Worm (Caenorhabditis elegans) whole organism, late embryonic: ENCODE data around the gene cutl-18.

ENCODE experiments used
- C08G9.2 ChIP-seq: sonication (generic microtip); optimal IDR thresholded peaks from 2 replicates; lab custom pipeline; 2016; ENCODE audit warnings: mild to moderate bottlenecking, missing genetic modification characterization, moderate library complexity, missing compliant biosample characterization
- C38D4.7 ChIP-seq: fragments of 200-800 bp; sonication (Bioruptor generic); optimal IDR thresholded peaks from 2 replicates; lab custom pipeline; 2018; ENCODE audit warnings: mild to moderate bottlenecking, missing genetic modification characterization, moderate library complexity, missing compliant biosample characterization
- F13H6.1 ChIP-seq: sonication (generic microtip); optimal IDR thresholded peaks from 2 replicates; lab custom pipeline; 2016; ENCODE audit warnings: missing genetic modification characterization, missing compliant biosample characterization
- ahr-1 ChIP-seq: sonication (generic microtip); optimal IDR thresholded peaks from 2 replicates; lab custom pipeline; 2016; ENCODE audit warnings: missing genetic modification characterization, missing compliant biosample characterization
- ceh-14 ChIP-seq: sonication (generic microtip); optimal IDR thresholded peaks from 2 replicates; lab custom pipeline; 2016; ENCODE audit warnings: missing genotype, missing genetic modification characterization, missing compliant biosample characterization
- ceh-18 ChIP-seq: sonication (generic microtip); optimal IDR thresholded peaks from 2 replicates; lab custom pipeline; 2016; ENCODE audit warnings: missing genetic modification characterization, missing compliant biosample characterization
- ceh-19 ChIP-seq: fragments of 200-800 bp; sonication (Bioruptor generic); optimal IDR thresholded peaks from 2 replicates; lab custom pipeline; 2018; ENCODE audit warnings: mild to moderate bottlenecking, missing genetic modification characterization, missing compliant biosample characterization
- ceh-30 ChIP-seq: fragments of 150-350 bp; optimal IDR thresholded peaks from 2 replicates; lab custom pipeline; 2014; ENCODE audit warnings: missing biosample characterization, missing genetic modification characterization
- ceh-34 ChIP-seq: sonication (generic microtip); optimal IDR thresholded peaks from 2 replicates; lab custom pipeline; 2016; ENCODE audit warnings: mild to moderate bottlenecking, missing genetic modification characterization, missing compliant biosample characterization
- ceh-48 ChIP-seq: sonication (generic microtip); optimal IDR thresholded peaks from 2 replicates; lab custom pipeline; 2016; ENCODE audit warnings: missing genetic modification characterization, inconsistent platforms, missing compliant biosample characterization
- ceh-6 ChIP-seq: fragments of 200-800 bp; sonication (Bioruptor generic); optimal IDR thresholded peaks from 2 replicates; lab custom pipeline; 2018; ENCODE audit warnings: mild to moderate bottlenecking, missing genetic modification characterization, missing compliant biosample characterization
- che-1 ChIP-seq: sonication (generic microtip); optimal IDR thresholded peaks from 2 replicates; lab custom pipeline; 2016; ENCODE audit warnings: mild to moderate bottlenecking, missing genetic modification characterization, missing compliant biosample characterization
- dve-1 ChIP-seq: sonication (generic microtip); optimal IDR thresholded peaks from 2 replicates; lab custom pipeline; 2017; ENCODE audit warnings: antibody characterized with exemption, mild to moderate bottlenecking, missing genetic modification characterization, missing compliant biosample characterization
- elt-2 ChIP-seq: sonication (generic microtip); optimal IDR thresholded peaks from 2 replicates; lab custom pipeline; 2016; ENCODE audit warnings: missing genetic modification reagents, missing genetic modification characterization, missing compliant biosample characterization
- ets-4 ChIP-seq: sonication (generic microtip); optimal IDR thresholded peaks from 2 replicates; lab custom pipeline; 2016; ENCODE audit warnings: missing genetic modification characterization, missing compliant biosample characterization
- eyg-1 ChIP-seq: sonication (generic microtip); optimal IDR thresholded peaks from 2 replicates; lab custom pipeline; 2016; ENCODE audit warnings: missing genotype, missing genetic modification characterization, missing compliant biosample characterization
- fax-1 ChIP-seq: sonication (generic microtip); optimal IDR thresholded peaks from 2 replicates; lab custom pipeline; 2016; ENCODE audit warnings: missing genotype, missing genetic modification characterization, missing compliant biosample characterization
- gmeb-2 ChIP-seq: sonication (generic microtip); optimal IDR thresholded peaks from 2 replicates; lab custom pipeline; 2016; ENCODE audit warnings: missing genetic modification characterization, inconsistent platforms, missing compliant biosample characterization
- hlh-30 ChIP-seq: sonication (generic microtip); optimal IDR thresholded peaks from 2 replicates; lab custom pipeline; 2017; ENCODE audit warnings: antibody characterized with exemption, missing genetic modification characterization, missing compliant biosample characterization; ENCODE audit not compliant: insufficient read depth
- hlh-6 ChIP-seq: sonication (generic microtip); optimal IDR thresholded peaks from 2 replicates; lab custom pipeline; 2016; ENCODE audit warnings: missing genotype, missing genetic modification characterization, missing compliant biosample characterization
- hlh-8 ChIP-seq: sonication (generic microtip); optimal IDR thresholded peaks from 2 replicates; lab custom pipeline; 2016; ENCODE audit warnings: missing genotype, missing genetic modification characterization, missing compliant biosample characterization
- nfya-1 ChIP-seq: sonication (generic microtip); optimal IDR thresholded peaks from 2 replicates; lab custom pipeline; 2017; ENCODE audit warnings: missing genetic modification characterization, mild to moderate bottlenecking, missing compliant biosample characterization, antibody characterized with exemption, moderate library complexity
- nhr-232 ChIP-seq: sonication (generic microtip); optimal IDR thresholded peaks from 2 replicates; lab custom pipeline; 2016; ENCODE audit warnings: missing genetic modification characterization, missing compliant biosample characterization
- odd-2 ChIP-seq: sonication (generic microtip); optimal IDR thresholded peaks from 2 replicates; lab custom pipeline; 2017; ENCODE audit warnings: antibody characterized with exemption, mild to moderate bottlenecking, missing genetic modification characterization, missing compliant biosample characterization
- pag-3 ChIP-seq: sonication (generic microtip); optimal IDR thresholded peaks from 2 replicates; lab custom pipeline; 2016; ENCODE audit warnings: missing compliant biosample characterization, missing genetic modification characterization, borderline replicate concordance
- pat-9 ChIP-seq: fragments of 200-800 bp; sonication (Bioruptor generic); optimal IDR thresholded peaks from 2 replicates; lab custom pipeline; 2018; ENCODE audit warnings: mild to moderate bottlenecking, missing genetic modification characterization, moderate library complexity, missing compliant biosample characterization
- pha-2 ChIP-seq: sonication (generic microtip); optimal IDR thresholded peaks from 2 replicates; lab custom pipeline; 2017; ENCODE audit warnings: mild to moderate bottlenecking, missing genetic modification characterization, missing compliant biosample characterization
- pha-4 ChIP-seq: fragments of 150-350 bp; optimal IDR thresholded peaks from 2 replicates; lab custom pipeline; 2018; ENCODE audit warnings: missing biosample characterization, missing genetic modification reagents, missing genetic modification characterization
- pqm-1 ChIP-seq: sonication (generic microtip); optimal IDR thresholded peaks from 2 replicates; lab custom pipeline; 2016; ENCODE audit warnings: missing genetic modification characterization, missing compliant biosample characterization
- rnt-1 ChIP-seq: sonication (generic microtip); optimal IDR thresholded peaks from 2 replicates; lab custom pipeline; 2016; ENCODE audit warnings: missing genetic modification characterization, missing compliant biosample characterization
- sdc-2 ChIP-seq: sonication (generic microtip); optimal IDR thresholded peaks from 2 replicates; lab custom pipeline; 2016; ENCODE audit warnings: missing genotype, missing genetic modification characterization, missing compliant biosample characterization
- sox-2 ChIP-seq: fragments of 200-800 bp; sonication (Bioruptor generic); IDR thresholded peaks from 2 replicates; pipeline ENCODE4 v1.3.6; 2022; ENCODE audit warnings: missing genetic modification reagents, missing genetic modification characterization, missing compliant biosample characterization
- sox-4 ChIP-seq: sonication (generic microtip); optimal IDR thresholded peaks from 2 replicates; lab custom pipeline; 2017; ENCODE audit warnings: mild to moderate bottlenecking, missing genetic modification characterization, inconsistent platforms, missing compliant biosample characterization
- tbx-7 ChIP-seq: sonication (generic microtip); optimal IDR thresholded peaks from 2 replicates; lab custom pipeline; 2016; ENCODE audit warnings: missing genotype, missing genetic modification characterization, missing compliant biosample characterization
- ttx-3 ChIP-seq: sonication (generic microtip); optimal IDR thresholded peaks from 2 replicates; lab custom pipeline; 2016; ENCODE audit warnings: missing genetic modification reagents, missing genetic modification characterization, missing compliant biosample characterization
- unc-3 ChIP-seq, 2 experiments: fragments of 200-800 bp in 1 of 2; sonication (Bioruptor generic) in 1 of 2; sonication (generic microtip) in 1 of 2; conservative IDR thresholded peaks in 1 of 2; optimal IDR thresholded peaks in 1 of 2; 2 replicates each; pipeline versions ENCODE4 v1.3.6 to Lab custom; 2016 to 2022; ENCODE audit warnings: missing compliant biosample characterization in 2 of 2, missing genetic modification characterization in 2 of 2, missing genetic modification reagents in 1 of 2
- unc-42 ChIP-seq: sonication (generic microtip); optimal IDR thresholded peaks from 2 replicates; lab custom pipeline; 2016; ENCODE audit warnings: missing genotype, missing genetic modification characterization, missing compliant biosample characterization
- unc-55 ChIP-seq: sonication (generic microtip); optimal IDR thresholded peaks from 2 replicates; lab custom pipeline; 2017; ENCODE audit warnings: missing biosample characterization, missing genetic modification reagents, missing genetic modification characterization
- unc-86 ChIP-seq: sonication (generic microtip); optimal IDR thresholded peaks from 2 replicates; lab custom pipeline; 2016; ENCODE audit warnings: missing genetic modification characterization, missing compliant biosample characterization
- ztf-16 ChIP-seq: sonication (generic microtip); optimal IDR thresholded peaks from 2 replicates; lab custom pipeline; 2017; ENCODE audit warnings: missing genetic modification characterization, missing compliant biosample characterization

The cutl-18 gene

ce11 chrV:11312904-11313303 lies 3.8 kb downstream of the cutl-18 start:
- no peak for TF ChIP-seq unc-42 (tag; lab: Kevin White, UChicago)
- TF ChIP-seq pqm-1 (tag; lab: Kevin White, UChicago) = no peak
- TF ChIP-seq pag-3 (tag; lab: Kevin White, UChicago) = no peak
- no peak for TF ChIP-seq ceh-6 (GFP tag; lab: Kevin White, UChicago)
- TF ChIP-seq ahr-1 (tag; lab: Kevin White, UChicago) = no peak
- no peak for TF ChIP-seq ztf-16 (tag; lab: Kevin White, UChicago)
- no peak for TF ChIP-seq fax-1 (tag; lab: Kevin White, UChicago)
- TF ChIP-seq ceh-48 (tag; lab: Kevin White, UChicago) = no peak
- TF ChIP-seq ceh-30 (tag; lab: Kevin White, UChicago) = no peak
- no peak for TF ChIP-seq hlh-30 (tag; lab: Kevin White, UChicago)
- no peak for TF ChIP-seq C38D4.7 (GFP tag; lab: Kevin White, UChicago)
- no peak for TF ChIP-seq unc-86 (tag; lab: Kevin White, UChicago)
- TF ChIP-seq pha-2 (tag; lab: Kevin White, UChicago) = no peak
- TF ChIP-seq F13H6.1 = no peak
- TF ChIP-seq ceh-19 (GFP tag; lab: Kevin White, UChicago) = no peak
- no peak for TF ChIP-seq unc-55 (GFP tag; lab: Kevin White, UChicago)
- TF ChIP-seq ttx-3 (tag; lab: Kevin White, UChicago) = no peak
- TF ChIP-seq che-1 (tag; lab: Kevin White, UChicago) = no peak
- TF ChIP-seq tbx-7 (tag; lab: Kevin White, UChicago) = no peak

ce11 chrV:11311013-11311472 lies 5.7 kb downstream of the cutl-18 start, which contains the start of gene T03F7.7:
Gene T03F7.7, plus strand, starts transcription at chrV:11311422.
- TF ChIP-seq hlh-8 (tag; lab: Kevin White, UChicago) = no peak
- no peak for TF ChIP-seq unc-86 (tag; lab: Kevin White, UChicago)
- TF ChIP-seq ahr-1 (tag; lab: Kevin White, UChicago) = no peak
- peak; percentile 95 for TF ChIP-seq elt-2
- TF ChIP-seq pha-4 (tag; lab: Kevin White, UChicago) = no peak

ce11 chrV:11308915-11309314 lies 7.8 kb downstream of the cutl-18 start:
- peak; percentile 55 for TF ChIP-seq unc-55 (GFP tag; lab: Kevin White, UChicago)
- no peak for TF ChIP-seq unc-86 (tag; lab: Kevin White, UChicago)
- TF ChIP-seq unc-3 (GFP tag; conservative IDR thresholded peaks at IDR 0.05; lab: Robert Waterston, UW) = no peak
- no peak for TF ChIP-seq unc-3 (tag; optimal IDR thresholded peaks at IDR 0.05; lab: Kevin White, UChicago)
- no peak for TF ChIP-seq ceh-14
- no peak for TF ChIP-seq C08G9.2 (tag; lab: Kevin White, UChicago)
- no peak for TF ChIP-seq sox-4 (tag; lab: Kevin White, UChicago)
- TF ChIP-seq ets-4 (tag; lab: Kevin White, UChicago) = no peak
- TF ChIP-seq gmeb-2 (tag; lab: Kevin White, UChicago) = no peak
- TF ChIP-seq pha-4 (tag; lab: Kevin White, UChicago) = no peak
- no peak for TF ChIP-seq eyg-1 (tag; lab: Kevin White, UChicago)
- no peak for TF ChIP-seq tbx-7 (tag; lab: Kevin White, UChicago)
- TF ChIP-seq nhr-232 (tag; lab: Kevin White, UChicago) = no peak
- no peak for TF ChIP-seq dve-1 (tag; lab: Kevin White, UChicago)
- TF ChIP-seq ahr-1 (tag; lab: Kevin White, UChicago) = no peak
- peak; percentile 6 for TF ChIP-seq ceh-34
- peak; percentile 19 for TF ChIP-seq pat-9 (tag; lab: Kevin White, UChicago)
- TF ChIP-seq C38D4.7 (GFP tag; lab: Kevin White, UChicago) = no peak
- peak; percentile 15 for TF ChIP-seq hlh-6 (tag; lab: Kevin White, UChicago)
- TF ChIP-seq sox-2 (GFP tag; lab: Robert Waterston, UW) = no peak
- TF ChIP-seq rnt-1 (tag; lab: Kevin White, UChicago) = peak; percentile 66
- TF ChIP-seq sdc-2 (tag; lab: Kevin White, UChicago) = no peak
- TF ChIP-seq ceh-19 (GFP tag; lab: Kevin White, UChicago) = no peak
- TF ChIP-seq ceh-18 (tag; lab: Kevin White, UChicago) = peak; percentile 85
- TF ChIP-seq nfya-1 = peak; percentile 59
- TF ChIP-seq odd-2 = no peak
